Worm (Caenorhabditis elegans) whole organism, L3 larva: ENCODE measurements around the gene egl-43.
A peak's percentile ranks its signal among the peaks of the same experiment; 100 is the strongest.

ENCODE experiments used
- ama-1 ChIP-seq: fragments of 150-350 bp; optimal IDR thresholded peaks from 2 replicates; lab custom pipeline; 2018
- ceh-16 ChIP-seq: sonication (generic microtip); optimal IDR thresholded peaks from 2 replicates; lab custom pipeline; 2017; ENCODE audit warnings: missing biosample characterization, missing genetic modification characterization
- fkh-2 ChIP-seq: fragments of 150-350 bp; optimal IDR thresholded peaks from 2 replicates; lab custom pipeline; 2014; ENCODE audit warnings: missing biosample characterization, missing genetic modification reagents, missing genetic modification characterization
- nhr-25 ChIP-seq: sonication (generic microtip); optimal IDR thresholded peaks from 2 replicates; lab custom pipeline; 2017; ENCODE audit warnings: missing biosample characterization, missing genetic modification characterization
- nhr-77 ChIP-seq: fragments of 150-350 bp; optimal IDR thresholded peaks from 2 replicates; lab custom pipeline; 2014; ENCODE audit warnings: missing biosample characterization, missing genetic modification characterization
- pha-4 ChIP-seq: fragments of 150-350 bp; optimal IDR thresholded peaks from 2 replicates; lab custom pipeline; 2014; ENCODE audit warnings: missing biosample characterization, missing genetic modification reagents, missing genetic modification characterization
- unc-62 ChIP-seq: fragments of 150-350 bp; sonication (generic microtip); optimal IDR thresholded peaks from 4 replicates; lab custom pipeline; 2014; ENCODE audit warnings: missing biosample characterization, missing genetic modification reagents, missing genetic modification characterization

DNA sequence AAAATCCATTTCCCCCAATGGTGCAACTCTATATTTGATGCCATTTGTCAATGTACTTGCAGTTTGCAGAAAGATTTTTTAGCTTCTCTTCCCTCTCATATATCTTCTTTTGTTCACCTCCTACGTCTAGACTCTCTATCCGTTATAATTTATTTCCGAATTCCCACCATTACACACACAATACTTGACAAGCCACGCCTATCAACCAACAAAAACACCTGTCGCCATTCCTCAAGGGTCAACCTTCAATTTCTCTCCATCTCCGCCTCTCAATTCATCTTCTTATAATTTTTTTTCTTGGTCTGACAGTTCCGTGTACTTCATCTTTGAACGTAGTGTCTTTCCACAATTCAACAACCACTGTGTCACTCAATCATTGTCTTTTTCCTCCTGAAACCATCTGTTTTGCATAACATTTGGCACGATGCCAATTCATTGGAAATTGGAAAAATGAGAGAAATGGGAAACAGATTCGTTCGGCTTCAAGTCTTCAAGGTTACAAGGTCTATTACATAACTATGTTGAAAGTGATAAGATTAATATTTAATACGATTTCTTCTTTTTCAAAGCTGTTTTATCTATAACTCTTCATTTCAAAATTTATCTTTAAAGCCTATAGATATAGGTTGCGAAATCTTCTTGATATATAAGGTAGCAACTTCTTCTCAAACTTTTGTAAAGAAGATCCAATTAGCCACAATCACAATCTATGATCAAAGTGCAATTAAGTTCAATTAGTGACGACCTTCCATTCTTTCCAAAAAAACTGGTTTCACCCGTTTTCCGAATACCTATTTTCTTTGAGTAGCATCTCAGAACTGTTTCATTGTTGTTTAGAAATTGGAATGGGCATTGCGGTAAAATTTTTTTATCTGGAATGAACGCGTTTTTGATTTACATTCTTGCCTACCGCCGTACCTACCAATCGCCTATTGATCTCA, 31.9 kb downstream of the egl-43 start:
- TF ChIP-seq nhr-25 (tag; lab: Kevin White, UChicago) (peak; percentile 8), pha-4 (tag; lab: Kevin White, UChicago) (no peak), fkh-2 (tag; lab: Kevin White, UChicago) (no peak), nhr-77 (tag; lab: Kevin White, UChicago) (no peak), unc-62 (no peak), ama-1 (lab: Kevin White, UChicago) (no peak), ceh-16 (tag; lab: Kevin White, UChicago) (no peak)
